Fruit fly (Drosophila melanogaster) whole organism, pupa: Measurements from ENCODE around the gene Irk3.

Experiments used
- CG10348 ChIP-seq: fragments of 200-800 bp; sonication (Bioruptor generic); IDR thresholded peaks from 2 replicates; pipeline ENCODE4 v1.3.6; 2022; ENCODE audit warnings: missing biosample characterization, missing genetic modification characterization
- CG12605 ChIP-seq: fragments of 200-800 bp; sonication (Bioruptor generic); IDR thresholded peaks from 2 replicates; pipeline ENCODE4 v1.3.6; 2022; ENCODE audit warnings: missing biosample characterization, missing genetic modification characterization
- CG13204 ChIP-seq: fragments of 200-800 bp; sonication (Bioruptor generic); optimal IDR thresholded peaks from 2 replicates; lab custom pipeline; 2018; ENCODE audit warnings: missing biosample characterization, mild to moderate bottlenecking, missing genetic modification characterization, moderate library complexity
- CG14655 ChIP-seq: fragments of 200-800 bp; sonication (Bioruptor generic); optimal IDR thresholded peaks from 3 replicates; lab custom pipeline; 2017; ENCODE audit warnings: mild to moderate bottlenecking, missing biosample characterization, missing genetic modification reagents, missing genetic modification characterization
- CG15710 ChIP-seq: fragments of 200-800 bp; sonication (Bioruptor generic); optimal IDR thresholded peaks from 2 replicates; lab custom pipeline; 2018; ENCODE audit warnings: missing biosample characterization, mild to moderate bottlenecking, missing genetic modification characterization, moderate library complexity
- CG17806 ChIP-seq: fragments of 200-800 bp; sonication (Bioruptor generic); optimal IDR thresholded peaks from 2 replicates; lab custom pipeline; 2018; ENCODE audit warnings: missing biosample characterization, mild to moderate bottlenecking, missing genetic modification characterization, moderate library complexity
- CG32121 ChIP-seq: fragments of 200-800 bp; sonication (Bioruptor generic); IDR thresholded peaks from 2 replicates; pipeline ENCODE4 v1.3.6; 2022; ENCODE audit warnings: missing biosample characterization, missing genetic modification characterization
- CG34367 ChIP-seq: fragments of 200-800 bp; sonication (Bioruptor generic); optimal IDR thresholded peaks from 2 replicates; lab custom pipeline; 2018; ENCODE audit warnings: missing biosample characterization, mild to moderate bottlenecking, missing genetic modification characterization
- CG4496 ChIP-seq: fragments of 200-800 bp; sonication (Bioruptor generic); IDR thresholded peaks from 3 replicates; pipeline ENCODE4 v1.3.6; 2022; ENCODE audit warnings: missing biosample characterization, missing genetic modification characterization
- CG8159 ChIP-seq: fragments of 200-800 bp; sonication (Bioruptor generic); optimal IDR thresholded peaks from 3 replicates; lab custom pipeline; 2018; ENCODE audit warnings: missing biosample characterization, mild to moderate bottlenecking, missing genetic modification characterization, moderate library complexity
- CG8301 ChIP-seq: fragments of 200-800 bp; sonication (Bioruptor generic); optimal IDR thresholded peaks from 2 replicates; lab custom pipeline; 2018; ENCODE audit warnings: missing biosample characterization, mild to moderate bottlenecking, missing genetic modification characterization
- CG9948 ChIP-seq: fragments of 200-800 bp; sonication (Bioruptor generic); optimal IDR thresholded peaks from 2 replicates; lab custom pipeline; 2018; ENCODE audit warnings: missing biosample characterization, mild to moderate bottlenecking, missing genetic modification characterization, moderate library complexity
- D1 ChIP-seq: fragments of 200-800 bp; sonication (Bioruptor generic); optimal IDR thresholded peaks from 2 replicates; lab custom pipeline; 2018; ENCODE audit warnings: missing biosample characterization, mild to moderate bottlenecking, missing genetic modification characterization, moderate library complexity
- EcR ChIP-seq: fragments of 200-800 bp; sonication (Bioruptor generic); optimal IDR thresholded peaks from 3 replicates; lab custom pipeline; 2019; ENCODE audit warnings: missing biosample characterization, missing genetic modification characterization, mild to moderate bottlenecking, moderate library complexity, missing genetic modification reagents
- Ets98B ChIP-seq: fragments of 200-800 bp; sonication (Bioruptor generic); IDR thresholded peaks from 2 replicates; pipeline ENCODE4 v1.3.6; 2022; ENCODE audit warnings: missing biosample characterization, missing genetic modification characterization
- Pif1A ChIP-seq: fragments of 200-800 bp; sonication (Bioruptor generic); optimal IDR thresholded peaks from 3 replicates; lab custom pipeline; 2016; ENCODE audit warnings: missing biosample characterization, missing genetic modification characterization
- Pif1B ChIP-seq: fragments of 200-800 bp; sonication (Bioruptor generic); optimal IDR thresholded peaks from 3 replicates; lab custom pipeline; 2016; ENCODE audit warnings: missing biosample characterization, missing genetic modification characterization
- Snoo ChIP-seq: fragments of 200-800 bp; sonication (Bioruptor generic); optimal IDR thresholded peaks from 3 replicates; lab custom pipeline; 2017; ENCODE audit warnings: missing biosample characterization, mild to moderate bottlenecking, missing genetic modification characterization, inconsistent platforms
- fd96Ca ChIP-seq: fragments of 200-800 bp; sonication (Bioruptor generic); IDR thresholded peaks from 3 replicates; pipeline ENCODE4 v1.3.6; 2022; ENCODE audit warnings: missing biosample characterization, missing genetic modification characterization
- gl ChIP-seq: fragments of 200-800 bp; sonication (Bioruptor generic); optimal IDR thresholded peaks from 2 replicates; lab custom pipeline; 2018; ENCODE audit warnings: missing biosample characterization, mild to moderate bottlenecking, missing genetic modification characterization
- rn ChIP-seq: fragments of 200-800 bp; sonication (Bioruptor generic); IDR thresholded peaks from 2 replicates; pipeline ENCODE4 v1.3.6; 2022; ENCODE audit warnings: missing biosample characterization, missing genetic modification characterization

Irk3 gene

dm6 chr2L:18702721-18703488 is 10.6 kb downstream of the Irk3 start, which contains the start of the genes CG10376 and CG10343:
CG10376 (minus strand) TSS chr2L:18703105.
CG10343 (plus strand) TSS chr2L:18703473.
- TF ChIP-seq fd96Ca (GFP tag; lab: Robert Waterston, UW) (peak; percentile 60; the same call in 1 of the 3 replicates), CG8301 (tag; lab: Kevin White, UChicago) (peak; percentile 73), Pif1B (GFP tag; lab: Kevin White, UChicago) (no peak), CG10348 (GFP tag; lab: Robert Waterston, UW) (peak; percentile 97), EcR (peak; percentile 2), CG13204 (GFP tag; lab: Kevin White, UChicago) (no peak), CG12605 (GFP tag; lab: Robert Waterston, UW) (peak; percentile 54; the same call in 1 of the 2 replicates), Snoo (tag; lab: Kevin White, UChicago) (peak; percentile 81), Pif1A (GFP tag; lab: Kevin White, UChicago) (no peak), CG32121 (GFP tag; lab: Robert Waterston, UW) (peak; percentile 80), Ets98B (GFP tag; lab: Robert Waterston, UW) (peak; percentile 71; the same call in 1 of the 2 replicates), CG4496 (GFP tag; lab: Robert Waterston, UW) (peak; percentile 78; the same call in 2 of the 3 replicates), CG8159 (tag; lab: Kevin White, UChicago) (peak; percentile 91), CG15710 (peak; percentile 91), CG34367 (tag; lab: Kevin White, UChicago) (peak; percentile 75), gl (tag; lab: Kevin White, UChicago) (no peak), CG9948 (tag; lab: Kevin White, UChicago) (peak; percentile 89), CG17806 (tag; lab: Kevin White, UChicago) (peak; percentile 86), rn (peak; percentile 69), D1 (no peak), CG14655 (GFP tag; lab: Kevin White, UChicago) (peak; percentile 89)
- TF ChIP-seq, all 21 proteins: peak for 16

DNA sequence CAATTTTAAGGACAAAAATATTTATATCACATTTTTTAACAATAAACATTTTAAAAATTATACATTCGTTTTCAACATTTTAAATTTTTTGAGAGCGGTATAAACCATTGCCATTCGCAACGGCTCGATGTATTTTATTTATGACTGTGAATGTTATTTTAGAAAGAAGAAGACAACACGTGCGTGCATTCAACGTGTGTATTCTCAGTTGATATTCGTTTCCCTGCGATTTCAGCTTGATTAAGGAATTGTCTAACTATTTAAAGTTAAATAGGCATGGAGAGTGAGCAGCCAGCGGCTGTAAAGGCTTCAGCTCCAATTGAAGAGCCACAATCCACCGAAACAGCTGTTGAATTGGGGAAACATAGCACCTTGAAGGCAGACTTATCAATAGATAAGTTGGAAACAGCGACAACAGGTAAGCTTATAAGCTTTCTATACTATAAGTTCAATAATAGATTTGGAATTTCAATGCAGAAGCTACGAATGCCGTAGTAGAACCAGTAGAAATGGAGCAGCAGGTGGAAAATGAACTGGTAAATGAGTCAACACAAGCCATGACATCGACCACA is 14.9 kb downstream of the Irk3 start, which contains the start of gene CG10341:
CG10341 (plus strand) TSS at position 156 of the 572 bp plus-strand sequence.
- TF ChIP-seq CG13204 (GFP tag; lab: Kevin White, UChicago) (no peak), EcR (no peak), CG8159 (tag; lab: Kevin White, UChicago) (no peak), rn (no peak), CG34367 (tag; lab: Kevin White, UChicago) (no peak), CG14655 (GFP tag; lab: Kevin White, UChicago) (no peak), Pif1A (GFP tag; lab: Kevin White, UChicago) (no peak), CG4496 (GFP tag; lab: Robert Waterston, UW) (no peak), CG8301 (tag; lab: Kevin White, UChicago) (no peak), Pif1B (GFP tag; lab: Kevin White, UChicago) (no peak), CG12605 (GFP tag; lab: Robert Waterston, UW) (no peak), Ets98B (GFP tag; lab: Robert Waterston, UW) (no peak), CG15710 (no peak), CG17806 (tag; lab: Kevin White, UChicago) (no peak), CG32121 (GFP tag; lab: Robert Waterston, UW) (no peak), gl (tag; lab: Kevin White, UChicago) (no peak), Snoo (tag; lab: Kevin White, UChicago) (no peak), D1 (no peak), CG10348 (GFP tag; lab: Robert Waterston, UW) (no peak), fd96Ca (GFP tag; lab: Robert Waterston, UW) (no peak)

DNA sequence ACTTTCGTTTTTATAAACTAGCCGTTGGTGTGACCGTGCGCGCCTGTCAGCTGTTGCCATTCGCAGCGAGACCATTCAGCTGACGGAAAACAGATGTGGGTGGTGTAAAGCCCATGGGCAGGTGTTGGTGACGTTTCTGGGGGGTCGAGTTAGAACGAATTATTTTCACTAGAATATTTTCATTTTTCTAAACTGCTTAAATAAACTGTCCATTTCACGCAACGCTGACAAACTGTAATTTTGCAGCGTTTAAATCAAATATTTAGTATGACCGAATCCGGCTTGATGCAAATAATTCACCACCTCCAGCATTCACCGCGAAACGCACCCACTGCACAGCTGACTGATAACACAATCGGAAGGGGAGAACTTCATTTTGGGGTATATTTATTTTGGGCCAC is 18.1 kb downstream of the Irk3 start, which contains the start of the genes CG10383 and CG10338:
CG10383 (minus strand) TSS at position 199 of the 401 bp plus-strand sequence.
CG10338 (plus strand) TSS at position 261 of the 401 bp plus-strand sequence.
- peak; percentile 79 for TF ChIP-seq Snoo (tag; lab: Kevin White, UChicago)
- TF ChIP-seq CG14655 (GFP tag; lab: Kevin White, UChicago): peak; percentile 72
- peak; percentile 72 for TF ChIP-seq CG17806 (tag; lab: Kevin White, UChicago)
- TF ChIP-seq gl (tag; lab: Kevin White, UChicago): peak; percentile 23
- TF ChIP-seq Pif1B (GFP tag; lab: Kevin White, UChicago): peak; percentile 80
- TF ChIP-seq rn: peak; percentile 80
- TF ChIP-seq CG13204 (GFP tag; lab: Kevin White, UChicago): no peak
- TF ChIP-seq CG15710: peak; percentile 61
- peak; percentile 75 for TF ChIP-seq CG12605 (GFP tag; lab: Robert Waterston, UW)
- TF ChIP-seq CG8301 (tag; lab: Kevin White, UChicago): peak; percentile 77
- TF ChIP-seq CG9948 (tag; lab: Kevin White, UChicago): peak; percentile 70
- peak; percentile 87 for TF ChIP-seq CG32121 (GFP tag; lab: Robert Waterston, UW)
- no peak for TF ChIP-seq D1
- peak; percentile 10 for TF ChIP-seq EcR
- TF ChIP-seq CG4496 (GFP tag; lab: Robert Waterston, UW): peak; percentile 95
- peak; percentile 94 for TF ChIP-seq Ets98B (GFP tag; lab: Robert Waterston, UW)
- peak; percentile 71 for TF ChIP-seq CG8159 (tag; lab: Kevin White, UChicago)
- peak; percentile 94 for TF ChIP-seq fd96Ca (GFP tag; lab: Robert Waterston, UW)
- peak; percentile 73 for TF ChIP-seq CG34367 (tag; lab: Kevin White, UChicago)
- TF ChIP-seq CG10348 (GFP tag; lab: Robert Waterston, UW): peak; percentile 89
- TF ChIP-seq Pif1A (GFP tag; lab: Kevin White, UChicago): no peak
- TF ChIP-seq, all 21 proteins: peak for 18

- peak; percentile 48 for TF ChIP-seq CG15710
- TF ChIP-seq CG8159 (tag; lab: Kevin White, UChicago): peak; percentile 14
- peak; percentile 46 for TF ChIP-seq CG17806 (tag; lab: Kevin White, UChicago)
- peak; percentile 74 for TF ChIP-seq CG4496 (GFP tag; lab: Robert Waterston, UW)
- TF ChIP-seq Pif1B (GFP tag; lab: Kevin White, UChicago): peak; percentile 17
- peak; percentile 54 for TF ChIP-seq CG12605 (GFP tag; lab: Robert Waterston, UW)
- 0 out of 2 replicates have a peak, but pooled peaks have one; percentile 10 for TF ChIP-seq CG32121 (GFP tag; lab: Robert Waterston, UW)
- peak; percentile 10 for TF ChIP-seq CG14655 (GFP tag; lab: Kevin White, UChicago)
- TF ChIP-seq rn: no peak
- peak; percentile 19 for TF ChIP-seq CG34367 (tag; lab: Kevin White, UChicago)
- TF ChIP-seq fd96Ca (GFP tag; lab: Robert Waterston, UW): peak; percentile 61; the same call in 1 of the 3 replicates
- no peak for TF ChIP-seq CG10348 (GFP tag; lab: Robert Waterston, UW)
- TF ChIP-seq Pif1A (GFP tag; lab: Kevin White, UChicago): peak; percentile 57
- no peak for TF ChIP-seq CG13204 (GFP tag; lab: Kevin White, UChicago)
- TF ChIP-seq CG8301 (tag; lab: Kevin White, UChicago): peak; percentile 30
- TF ChIP-seq gl (tag; lab: Kevin White, UChicago): no peak
- no peak for TF ChIP-seq EcR
- TF ChIP-seq Snoo (tag; lab: Kevin White, UChicago): no peak
- TF ChIP-seq CG9948 (tag; lab: Kevin White, UChicago): peak; percentile 37
- TF ChIP-seq D1: no peak
- peak; percentile 39 for TF ChIP-seq Ets98B (GFP tag; lab: Robert Waterston, UW)
Measured at dm6 chr2L:18694724-18695105, 18.8 kb downstream of the Irk3 start.
